Fruit fly (Drosophila melanogaster) whole organism, adult: ENCODE data around the gene CG13461.

Experiments used
- CG5204 ChIP-seq: fragments of 200-800 bp; sonication (Bioruptor generic); optimal IDR thresholded peaks from 2 replicates; lab custom pipeline; 2016; ENCODE audit warnings: missing biosample characterization, missing genetic modification characterization
- Crg-1 ChIP-seq: fragments of 200-800 bp; sonication (Bioruptor generic); optimal IDR thresholded peaks from 2 replicates; lab custom pipeline; 2016; ENCODE audit warnings: missing biosample characterization, missing genetic modification characterization
- Hr96 ChIP-seq: fragments of 200-800 bp; sonication (Bioruptor generic); optimal IDR thresholded peaks from 2 replicates; lab custom pipeline; 2016; ENCODE audit warnings: missing biosample characterization, missing genetic modification characterization
- Mnt ChIP-seq: fragments of 200-800 bp; sonication (Bioruptor generic); optimal IDR thresholded peaks from 2 replicates; lab custom pipeline; 2016; ENCODE audit warnings: missing biosample characterization, mild to moderate bottlenecking, missing genetic modification characterization
- kay ChIP-seq: fragments of 200-800 bp; sonication (Bioruptor generic); peaks from one replicate; lab custom pipeline; 2016; ENCODE audit warnings: missing biosample characterization, missing genetic modification characterization, borderline replicate concordance
- ovo ChIP-seq: fragments of 200-800 bp; sonication (Bioruptor generic); optimal IDR thresholded peaks from 2 replicates; lab custom pipeline; 2016; ENCODE audit warnings: missing biosample characterization, missing genetic modification characterization
- tj ChIP-seq: fragments of 200-800 bp; sonication (Bioruptor generic); optimal IDR thresholded peaks from 3 replicates; lab custom pipeline; 2017; ENCODE audit warnings: missing biosample characterization, mild to moderate bottlenecking, missing genetic modification characterization, moderate library complexity

dm6 chr3L:15088285-15088684 lies 36.0 kb upstream of the CG13461 start:
- TF ChIP-seq CG5204 (GFP tag; lab: Kevin White, UChicago) = no peak
- no peak for TF ChIP-seq tj (GFP tag; lab: Kevin White, UChicago)
- no peak for TF ChIP-seq Crg-1 (GFP tag; lab: Kevin White, UChicago)
- TF ChIP-seq Mnt (GFP tag; lab: Kevin White, UChicago) = no peak
- peak; percentile 27 for TF ChIP-seq kay (GFP tag; lab: Kevin White, UChicago)
- TF ChIP-seq Hr96 (GFP tag; lab: Kevin White, UChicago) = no peak
- no peak for TF ChIP-seq ovo
